Worm (Caenorhabditis elegans): ENCODE data around the gene F19C7.4.

F19C7.4 gene

DNA sequence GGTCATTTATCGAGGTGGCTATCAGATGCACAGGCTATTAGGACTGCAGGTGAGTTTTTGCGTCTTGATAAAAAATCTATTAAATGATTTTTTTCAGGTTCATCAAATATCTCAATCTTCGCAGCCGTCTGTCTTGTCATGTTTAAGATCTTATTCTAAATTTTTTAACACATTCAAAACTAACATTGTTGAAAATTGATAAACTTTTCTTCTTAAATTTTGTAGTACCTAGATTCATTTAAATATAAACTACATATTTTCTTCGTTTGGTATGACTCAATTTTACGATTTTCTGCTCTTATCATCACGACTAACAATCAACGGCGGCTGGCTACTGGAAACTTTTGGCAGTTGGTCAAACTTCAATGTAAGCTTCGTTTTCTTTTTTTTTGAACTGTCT lies at the start of gene F19C7.4:
F19C7.4 (plus strand) TSS at position 301 of the 400 bp plus-strand sequence.
- TF ChIP-seq C08G9.2 (tag; optimal IDR thresholded peaks at IDR 0.05) (no peak), lim-6 (tag; optimal IDR thresholded peaks at IDR 0.05) (no peak)

DNA sequence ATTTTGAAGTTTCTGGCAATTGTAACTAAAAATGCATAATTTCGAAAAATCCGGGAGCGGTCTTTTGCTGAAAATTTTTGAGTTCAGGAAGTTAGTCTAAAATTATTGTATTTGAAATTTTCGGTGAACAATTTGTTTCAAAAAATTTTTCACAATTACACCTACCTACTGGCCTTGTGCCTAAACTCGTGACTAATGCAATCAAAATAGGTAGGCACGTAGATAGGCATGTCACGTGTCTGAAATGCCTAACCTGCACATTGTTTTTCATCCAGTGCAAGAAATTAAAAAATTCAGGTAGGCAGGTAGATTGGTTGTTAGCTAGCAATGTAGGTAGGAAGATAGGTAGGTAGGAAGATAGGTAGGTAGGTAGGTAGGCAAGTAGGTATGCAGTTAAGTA lies 45.5 kb upstream of the F19C7.4 start:
- TF ChIP-seq ceh-19 (GFP tag; optimal IDR thresholded peaks at IDR 0.05), result no peak
- no peak for TF ChIP-seq ceh-9 (tag; optimal IDR thresholded peaks at IDR 0.05)
- no peak for TF ChIP-seq hlh-15 (tag; optimal IDR thresholded peaks at IDR 0.05)

DNA sequence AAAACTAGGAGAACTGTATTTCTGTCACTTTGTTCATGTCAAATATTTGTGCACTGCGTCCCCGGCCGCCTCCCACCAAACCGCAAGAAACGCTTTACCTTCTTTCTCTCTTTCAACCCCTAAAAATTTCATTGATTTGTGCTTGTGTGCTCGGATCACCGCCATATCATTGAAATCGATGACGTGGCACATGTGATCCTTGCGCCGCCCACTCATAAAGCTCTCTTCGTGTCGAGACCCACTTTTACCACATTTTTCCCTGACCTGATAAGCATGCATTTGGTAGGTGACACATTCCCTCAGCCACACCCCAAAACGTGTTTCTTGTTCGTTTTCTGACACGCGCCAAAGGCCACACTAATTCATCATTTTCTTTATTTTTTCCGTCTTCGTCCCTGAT lies 44.9 kb upstream of the F19C7.4 start:
- TF ChIP-seq gmeb-2 (tag; optimal IDR thresholded peaks at IDR 0.05) (no peak), ceh-6 (GFP tag; optimal IDR thresholded peaks at IDR 0.05) (no peak), pax-1 (tag; optimal IDR thresholded peaks at IDR 0.05) (no peak), ceh-48 (tag; optimal IDR thresholded peaks at IDR 0.05) (no peak), ceh-30 (tag; optimal IDR thresholded peaks at IDR 0.05) (no peak), lim-6 (tag; optimal IDR thresholded peaks at IDR 0.05) (no peak), Y22D7AL.16 (tag; optimal IDR thresholded peaks at IDR 0.05) (no peak), che-1 (tag; optimal IDR thresholded peaks at IDR 0.05) (no peak), ref-2 (tag; optimal IDR thresholded peaks at IDR 0.05) (no peak), pag-3 (tag; optimal IDR thresholded peaks at IDR 0.05; ENCODE audit: borderline replicate concordance) (no peak)

- TF ChIP-seq ceh-30 (tag; optimal IDR thresholded peaks at IDR 0.05) (no peak), ceh-34 (tag; optimal IDR thresholded peaks at IDR 0.05) (no peak), pha-4 (tag; optimal IDR thresholded peaks at IDR 0.05) (no peak), mec-3 (tag; optimal IDR thresholded peaks at IDR 0.05; ENCODE audit: borderline replicate concordance) (no peak), unc-55 (GFP tag; optimal IDR thresholded peaks at IDR 0.05) (no peak), pha-2 (tag; optimal IDR thresholded peaks at IDR 0.05) (no peak), dve-1 (tag; optimal IDR thresholded peaks at IDR 0.05) (no peak), fkh-6 (tag; optimal IDR thresholded peaks at IDR 0.05) (no peak), fax-1 (tag; optimal IDR thresholded peaks at IDR 0.05) (no peak), rnt-1 (tag; optimal IDR thresholded peaks at IDR 0.05) (no peak), pat-9 (tag; optimal IDR thresholded peaks at IDR 0.05) (no peak), hlh-6 (tag; optimal IDR thresholded peaks at IDR 0.05) (no peak), nhr-232 (tag; optimal IDR thresholded peaks at IDR 0.05) (no peak), elt-4 (tag; optimal IDR thresholded peaks at IDR 0.05) (no peak), unc-3 (GFP tag; conservative IDR thresholded peaks at IDR 0.05) (no peak), unc-3 (tag; optimal IDR thresholded peaks at IDR 0.05) (no peak), F13H6.1 (tag; optimal IDR thresholded peaks at IDR 0.05) (no peak), tbx-7 (tag; optimal IDR thresholded peaks at IDR 0.05) (no peak), hlh-8 (tag; optimal IDR thresholded peaks at IDR 0.05) (no peak), dmd-4 (tag; optimal IDR thresholded peaks at IDR 0.05; ENCODE audit: borderline replicate concordance) (no peak)
Observed at ce11 chrIV:4559160-4559559, 43.5 kb upstream of the F19C7.4 start.

ce11 chrIV:4562599-4563116 lies 40.0 kb upstream of the F19C7.4 start, which contains the start of gene igeg-1:
TSS of gene igeg-1 (plus strand) at chrIV:4562649.
- no peak for TF ChIP-seq pag-3 (tag; optimal IDR thresholded peaks at IDR 0.05; ENCODE audit: borderline replicate concordance)
- TF ChIP-seq unc-3 (GFP tag; conservative IDR thresholded peaks at IDR 0.05), result no peak
- no peak for TF ChIP-seq unc-3 (tag; optimal IDR thresholded peaks at IDR 0.05)
- TF ChIP-seq ceh-19 (GFP tag; optimal IDR thresholded peaks at IDR 0.05), result no peak
- TF ChIP-seq ceh-48 (tag; optimal IDR thresholded peaks at IDR 0.05), result no peak
- no peak for TF ChIP-seq npax-4 (tag; optimal IDR thresholded peaks at IDR 0.05)
- no peak for TF ChIP-seq pat-9 (tag; optimal IDR thresholded peaks at IDR 0.05)
- TF ChIP-seq lim-6 (tag; optimal IDR thresholded peaks at IDR 0.05), result no peak
- no peak for TF ChIP-seq ceh-2 (tag; optimal IDR thresholded peaks at IDR 0.05)
- TF ChIP-seq T23F11.4 (GFP tag; optimal IDR thresholded peaks at IDR 0.05), result no peak
- TF ChIP-seq fkh-6 (tag; optimal IDR thresholded peaks at IDR 0.05), result no peak
- no peak for TF ChIP-seq elt-4 (tag; optimal IDR thresholded peaks at IDR 0.05)
- no peak for TF ChIP-seq K02D7.2 (tag; optimal IDR thresholded peaks at IDR 0.05)
- TF ChIP-seq unc-42 (tag; optimal IDR thresholded peaks at IDR 0.05), result no peak
- TF ChIP-seq ahr-1 (tag; optimal IDR thresholded peaks at IDR 0.05), result no peak
